Fruit fly (Drosophila melanogaster) whole organism, embryonic: ENCODE measurements around the gene dpr20.

Experiments used
- Atf-2 ChIP-seq: fragments of 200-800 bp; sonication (Bioruptor generic); optimal IDR thresholded peaks from 2 replicates; lab custom pipeline; 2016; ENCODE audit warnings: missing biosample characterization, missing genetic modification characterization
- Atf6 ChIP-seq: fragments of 200-800 bp; sonication (Bioruptor generic); IDR thresholded peaks from 2 replicates; pipeline ENCODE4 v1.3.6; 2022; ENCODE audit warnings: missing biosample characterization, missing genetic modification characterization
- B-H2 ChIP-seq: fragments of 200-800 bp; sonication (Bioruptor generic); optimal IDR thresholded peaks from 2 replicates; lab custom pipeline; 2018; ENCODE audit warnings: missing biosample characterization, mild to moderate bottlenecking, missing genetic modification characterization
- CG13624 ChIP-seq: fragments of 200-800 bp; sonication (Bioruptor generic); optimal IDR thresholded peaks from 2 replicates; lab custom pipeline; 2016; ENCODE audit warnings: missing biosample characterization, missing genetic modification characterization
- CG16863 ChIP-seq: fragments of 200-800 bp; sonication (Bioruptor generic); optimal IDR thresholded peaks from 3 replicates; lab custom pipeline; 2016; ENCODE audit warnings: missing biosample characterization, missing genetic modification characterization
- CG17912 ChIP-seq: fragments of 200-800 bp; sonication (Bioruptor generic); optimal IDR thresholded peaks from 2 replicates; lab custom pipeline; 2018; ENCODE audit warnings: missing biosample characterization, mild to moderate bottlenecking, missing genetic modification characterization
- CG18599 ChIP-seq: fragments of 200-800 bp; sonication (Bioruptor generic); optimal IDR thresholded peaks from 3 replicates; lab custom pipeline; 2017; ENCODE audit warnings: missing biosample characterization, missing genetic modification characterization, mild to moderate bottlenecking, moderate library complexity, missing genetic modification reagents
- CG2875 ChIP-seq: fragments of 200-800 bp; sonication (Bioruptor generic); optimal IDR thresholded peaks from 2 replicates; lab custom pipeline; 2017; ENCODE audit warnings: missing biosample characterization, mild to moderate bottlenecking, missing genetic modification characterization, missing genetic modification reagents
- CG30403 ChIP-seq: fragments of 200-800 bp; sonication (Bioruptor generic); optimal IDR thresholded peaks from 3 replicates; lab custom pipeline; 2016; ENCODE audit warnings: missing biosample characterization, missing genetic modification characterization
- CG32532 ChIP-seq: fragments of 200-800 bp; sonication (Bioruptor generic); IDR thresholded peaks from 2 replicates; pipeline ENCODE4 v1.3.6; 2022; ENCODE audit warnings: missing biosample characterization, missing genetic modification characterization
- CG3726 ChIP-seq: fragments of 200-800 bp; sonication (Bioruptor generic); IDR thresholded peaks from 3 replicates; pipeline ENCODE4, ENCODE4 v1.3.6; 2022; ENCODE audit warnings: missing biosample characterization, missing genetic modification characterization
- CG3838 ChIP-seq: fragments of 200-800 bp; sonication (Bioruptor generic); optimal IDR thresholded peaks from 3 replicates; lab custom pipeline; 2016; ENCODE audit warnings: missing biosample characterization, missing genetic modification characterization
- CG4404 ChIP-seq: fragments of 200-800 bp; sonication (Bioruptor generic); IDR thresholded peaks from 2 replicates; pipeline ENCODE4 v1.3.6; 2022; ENCODE audit warnings: missing biosample characterization, missing genetic modification characterization
- CG6654 ChIP-seq: fragments of 200-800 bp; sonication (Bioruptor generic); optimal IDR thresholded peaks from 2 replicates; lab custom pipeline; 2017; ENCODE audit warnings: missing biosample characterization, mild to moderate bottlenecking, missing genetic modification characterization
- CG9437 ChIP-seq: fragments of 200-800 bp; sonication (Bioruptor generic); optimal IDR thresholded peaks from 2 replicates; lab custom pipeline; 2018; ENCODE audit warnings: missing biosample characterization, mild to moderate bottlenecking, missing genetic modification characterization
- CHES-1-like ChIP-seq: fragments of 200-800 bp; sonication (Bioruptor generic); optimal IDR thresholded peaks from 2 replicates; lab custom pipeline; 2016; ENCODE audit warnings: missing biosample characterization, missing genetic modification characterization
- Chrac-16 ChIP-seq: fragments of 200-800 bp; sonication (Bioruptor generic); optimal IDR thresholded peaks from 3 replicates; lab custom pipeline; 2016; ENCODE audit warnings: missing biosample characterization, missing genetic modification characterization
- D19A ChIP-seq: fragments of 200-800 bp; optimal IDR thresholded peaks from 3 replicates; lab custom pipeline; 2019; ENCODE audit warnings: missing biosample characterization, mild to moderate bottlenecking, missing genetic modification characterization, moderate library complexity
- Deaf1 ChIP-seq: fragments of 200-800 bp; optimal IDR thresholded peaks from 3 replicates; lab custom pipeline; 2019; ENCODE audit warnings: missing biosample characterization, mild to moderate bottlenecking, missing genetic modification characterization, moderate library complexity
- Dp ChIP-seq: fragments of 200-800 bp; sonication (Bioruptor generic); optimal IDR thresholded peaks from 2 replicates; lab custom pipeline; 2018; ENCODE audit warnings: missing biosample characterization, mild to moderate bottlenecking, missing genetic modification characterization, moderate library complexity
- ERR ChIP-seq: fragments of 200-800 bp; sonication (Bioruptor generic); optimal IDR thresholded peaks from 2 replicates; lab custom pipeline; 2016; ENCODE audit warnings: missing biosample characterization, missing genetic modification characterization
- Eip74EF ChIP-seq, 2 experiments: fragments of 200-800 bp in 1 of 2; fragments of >200 bp in 1 of 2; sonication (Bioruptor generic) in 1 of 2; optimal IDR thresholded peaks; 2 replicates each; lab custom pipeline; 2017 to 2019; ENCODE audit warnings: missing biosample characterization in 2 of 2, missing genetic modification characterization in 2 of 2, mild to moderate bottlenecking in 1 of 2, moderate library complexity in 1 of 2
- Elba2 ChIP-seq: fragments of 200-800 bp; sonication (Bioruptor generic); optimal IDR thresholded peaks from 3 replicates; lab custom pipeline; 2016; ENCODE audit warnings: missing biosample characterization, missing genetic modification characterization
- Fer2 ChIP-seq: fragments of 200-800 bp; sonication (Bioruptor generic); optimal IDR thresholded peaks from 2 replicates; lab custom pipeline; 2018; ENCODE audit warnings: missing biosample characterization, mild to moderate bottlenecking, missing genetic modification characterization, moderate library complexity
- HLH4C ChIP-seq: fragments of 200-800 bp; sonication (Bioruptor generic); IDR thresholded peaks from 3 replicates; pipeline ENCODE4 v1.3.6; 2022; ENCODE audit warnings: missing biosample characterization, missing genetic modification characterization; ENCODE audit not compliant: partially characterized antibody
- HLHmδ ChIP-seq: fragments of 200-800 bp; sonication (Bioruptor generic); optimal IDR thresholded peaks from 2 replicates; lab custom pipeline; 2018; ENCODE audit warnings: missing biosample characterization, mild to moderate bottlenecking, missing genetic modification characterization, moderate library complexity
- Hr3 ChIP-seq: fragments of 200-800 bp; sonication (Bioruptor generic); optimal IDR thresholded peaks from 3 replicates; lab custom pipeline; 2016; ENCODE audit warnings: missing biosample characterization, missing genetic modification characterization
- Hr78 ChIP-seq, 2 experiments: fragments of 200-800 bp in 1 of 2; fragments of >200 bp in 1 of 2; sonication (Bioruptor generic) in 1 of 2; optimal IDR thresholded peaks; 2 replicates each; lab custom pipeline; 2017 to 2019; ENCODE audit warnings: missing biosample characterization in 2 of 2, missing genetic modification characterization in 2 of 2, mild to moderate bottlenecking in 1 of 2, moderate library complexity in 1 of 2
- TFAM ChIP-seq: fragments of 200-800 bp; sonication (Bioruptor generic); optimal IDR thresholded peaks from 2 replicates; lab custom pipeline; 2017; ENCODE audit warnings: missing biosample characterization, missing genetic modification characterization, inconsistent platforms
- ara ChIP-seq: fragments of 200-800 bp; sonication (Bioruptor generic); IDR thresholded peaks from 2 replicates; pipeline ENCODE4 v1.3.6; 2022; ENCODE audit warnings: missing biosample characterization, missing genetic modification characterization
- bsh ChIP-seq, 2 experiments: fragments of 200-800 bp; sonication (Bioruptor generic); optimal IDR thresholded peaks; 2 replicates each; lab custom pipeline; 2017 to 2018; ENCODE audit warnings: mild to moderate bottlenecking in 2 of 2, missing biosample characterization in 2 of 2, missing genetic modification characterization in 2 of 2, moderate library complexity in 1 of 2
- croc ChIP-seq: fragments of 200-800 bp; sonication (Bioruptor generic); conservative IDR thresholded peaks from 3 replicates; pipeline ENCODE4 v1.3.6; 2022; ENCODE audit warnings: missing biosample characterization, missing genetic modification characterization
- dmrt99B ChIP-seq: fragments of 200-800 bp; sonication (Bioruptor generic); optimal IDR thresholded peaks from 2 replicates; lab custom pipeline; 2018; ENCODE audit warnings: missing biosample characterization, mild to moderate bottlenecking, missing genetic modification characterization, moderate library complexity
- eyg ChIP-seq: fragments of 200-800 bp; sonication (Bioruptor generic); optimal IDR thresholded peaks from 3 replicates; lab custom pipeline; 2016; ENCODE audit warnings: missing biosample characterization, missing genetic modification characterization
- h ChIP-seq: fragments of >200 bp; optimal IDR thresholded peaks from 2 replicates; lab custom pipeline; 2017
- jigr1 ChIP-seq: fragments of 200-800 bp; sonication (Bioruptor generic); IDR thresholded peaks from 3 replicates; pipeline ENCODE4 v1.3.6; 2022; ENCODE audit warnings: missing biosample characterization, missing genetic modification characterization
- jumu ChIP-seq: fragments of 200-800 bp; sonication (Bioruptor generic); optimal IDR thresholded peaks from 3 replicates; lab custom pipeline; 2016; ENCODE audit warnings: missing biosample characterization, missing genetic modification characterization
- ken ChIP-seq: fragments of 200-800 bp; sonication (Bioruptor generic); IDR thresholded peaks from 3 replicates; pipeline ENCODE4 v1.3.6; 2022; ENCODE audit warnings: missing biosample characterization, missing genetic modification characterization
- mirr ChIP-seq: fragments of 200-800 bp; sonication (Bioruptor generic); optimal IDR thresholded peaks from 3 replicates; lab custom pipeline; 2018; ENCODE audit warnings: missing biosample characterization, mild to moderate bottlenecking, missing genetic modification characterization
- odd ChIP-seq: fragments of 200-800 bp; sonication (Bioruptor generic); optimal IDR thresholded peaks from 2 replicates; lab custom pipeline; 2017; ENCODE audit warnings: missing biosample characterization, mild to moderate bottlenecking, missing genetic modification characterization
- onecut ChIP-seq: fragments of 200-800 bp; sonication (Bioruptor generic); IDR thresholded peaks from 2 replicates; pipeline ENCODE4 v1.3.6; 2022; ENCODE audit warnings: missing biosample characterization, missing genetic modification characterization
- peb ChIP-seq: fragments of 200-800 bp; sonication (Bioruptor generic); IDR thresholded peaks from 2 replicates; pipeline ENCODE4 v1.3.6; 2022; ENCODE audit warnings: missing biosample characterization, missing genetic modification characterization
- pho ChIP-seq: fragments of 200-800 bp; sonication (Bioruptor generic); optimal IDR thresholded peaks from 2 replicates; lab custom pipeline; 2016; ENCODE audit warnings: missing biosample characterization, missing genetic modification characterization
- pros ChIP-seq: fragments of 200-800 bp; sonication (Bioruptor generic); optimal IDR thresholded peaks from 3 replicates; lab custom pipeline; 2019; ENCODE audit warnings: missing biosample characterization, mild to moderate bottlenecking, missing genetic modification characterization, moderate library complexity
- shn ChIP-seq: fragments of 200-800 bp; sonication (Bioruptor generic); optimal IDR thresholded peaks from 3 replicates; lab custom pipeline; 2016; ENCODE audit warnings: missing biosample characterization, missing genetic modification characterization
- slou ChIP-seq: fragments of 200-800 bp; sonication (Bioruptor generic); optimal IDR thresholded peaks from 3 replicates; lab custom pipeline; 2016; ENCODE audit warnings: missing biosample characterization, missing genetic modification characterization
- trh ChIP-seq: fragments of 200-800 bp; sonication (Bioruptor generic); optimal IDR thresholded peaks from 2 replicates; lab custom pipeline; 2016; ENCODE audit warnings: missing biosample characterization, missing genetic modification characterization
- yki ChIP-seq: fragments of >200 bp; optimal IDR thresholded peaks from 3 replicates; lab custom pipeline; 2018
- zen ChIP-seq: fragments of 200-800 bp; sonication (Bioruptor generic); optimal IDR thresholded peaks from 3 replicates; lab custom pipeline; 2018; ENCODE audit warnings: missing biosample characterization, mild to moderate bottlenecking, missing genetic modification characterization, moderate library complexity

Gene dpr20

dm6 chr3L:857063-858015 is at the start of gene dpr20 (continued):
- peak; percentile 82 for TF ChIP-seq Atf6 (GFP tag; lab: Robert Waterston, UW)
- peak; percentile 68 for TF ChIP-seq shn (GFP tag; lab: Kevin White, UChicago)
- TF ChIP-seq mirr: peak; percentile 60
- TF ChIP-seq ara (GFP tag; lab: Robert Waterston, UW): peak; percentile 64
- peak; percentile 45 for TF ChIP-seq slou (GFP tag; lab: Kevin White, UChicago)
- TF ChIP-seq dmrt99B: peak; percentile 70
- TF ChIP-seq CG13624 (GFP tag; lab: Kevin White, UChicago): peak; percentile 76
- TF ChIP-seq Fer2 (tag; lab: Kevin White, UChicago): peak; percentile 63
- peak; percentile 32 for TF ChIP-seq CG9437
- no peak for TF ChIP-seq HLHmδ (GFP tag; lab: Kevin White, UChicago)
- peak; percentile 94 for TF ChIP-seq CG18599 (GFP tag; lab: Kevin White, UChicago)
- peak; percentile 14 for TF ChIP-seq CG2875 (GFP tag; lab: Kevin White, UChicago)
- TF ChIP-seq onecut (GFP tag; lab: Robert Waterston, UW): peak; percentile 76
- no peak for TF ChIP-seq HLH4C (GFP tag; lab: Robert Waterston, UW)
- TF ChIP-seq pho (GFP tag; lab: Kevin White, UChicago): peak; percentile 71
- peak; percentile 90 for TF ChIP-seq Deaf1 (tag; lab: Kevin White, UChicago)
- no peak for TF ChIP-seq CG3838 (GFP tag; lab: Kevin White, UChicago)
- TF ChIP-seq CG3726 (GFP tag; lab: Robert Waterston, UW): peak; percentile 63; the same call in 1 of the 3 replicates
- no peak for TF ChIP-seq h (lab: Kevin White, UChicago)
- TF ChIP-seq B-H2 (GFP tag; lab: Kevin White, UChicago): peak; percentile 92
- peak; percentile 65 for TF ChIP-seq CHES-1-like (GFP tag; lab: Kevin White, UChicago)
- peak; percentile 39 for TF ChIP-seq Atf-2 (GFP tag; lab: Kevin White, UChicago)
- TF ChIP-seq TFAM: no peak
- TF ChIP-seq CG16863 (GFP tag; lab: Kevin White, UChicago): peak; percentile 59
- TF ChIP-seq Eip74EF (GFP tag; optimal IDR thresholded peaks at IDR 0.05; lab: Kevin White, UChicago): no peak
- TF ChIP-seq odd (GFP tag; lab: Kevin White, UChicago): no peak
- TF ChIP-seq CG30403 (GFP tag; lab: Kevin White, UChicago): peak; percentile 65
- peak; percentile 50 for TF ChIP-seq D19A
- TF ChIP-seq croc: peak; percentile 48; the same call in 2 of the 3 replicates
- TF ChIP-seq bsh (GFP tag; optimal IDR thresholded peaks at IDR 0.05; lab: Kevin White, UChicago): peak; percentile 8 to 74
- TF ChIP-seq Hr3: peak; percentile 64
- peak; percentile 57; the same call in 1 of the 2 replicates for TF ChIP-seq CG4404 (GFP tag; lab: Robert Waterston, UW)
- TF ChIP-seq zen (tag; lab: Kevin White, UChicago): peak; percentile 41
- TF ChIP-seq yki (lab: Kevin White, UChicago): no peak
- peak; percentile 42 for TF ChIP-seq CG6654
- TF ChIP-seq CG32532 (GFP tag; lab: Robert Waterston, UW): peak; percentile 93
- TF ChIP-seq ken (GFP tag; lab: Robert Waterston, UW): peak; percentile 88
- peak; percentile 8 for TF ChIP-seq CG17912
- peak; percentile 68; the same call in 1 of the 3 replicates for TF ChIP-seq jigr1 (GFP tag; lab: Robert Waterston, UW)
- no peak for TF ChIP-seq Elba2
- TF ChIP-seq eyg (GFP tag; lab: Kevin White, UChicago): peak; percentile 62
- TF ChIP-seq trh (GFP tag; lab: Kevin White, UChicago): no peak
- peak; percentile 75 for TF ChIP-seq Chrac-16 (GFP tag; lab: Kevin White, UChicago)
- TF ChIP-seq ERR: peak; percentile 56
- peak; percentile 80 for TF ChIP-seq peb (GFP tag; lab: Robert Waterston, UW)
- no peak for TF ChIP-seq Hr78 (GFP tag; optimal IDR thresholded peaks at IDR 0.05; lab: Kevin White, UChicago)
- no peak for TF ChIP-seq Dp (GFP tag; lab: Kevin White, UChicago)
- TF ChIP-seq pros: peak; percentile 40
- peak; percentile 64 for TF ChIP-seq jumu (GFP tag; lab: Kevin White, UChicago)
